Worm (Caenorhabditis elegans): ENCODE measurements around the gene srx-3.

ce11 chrV:9001175-9001574, 4.2 kb upstream of the srx-3 start, which contains the start of gene F59E11.2:
- TF ChIP-seq nhr-237 (tag; optimal IDR thresholded peaks at IDR 0.05) = no peak
- no peak for TF ChIP-seq elt-3 (tag; optimal IDR thresholded peaks at IDR 0.05)
- no peak for TF ChIP-seq ceh-16 (tag; optimal IDR thresholded peaks at IDR 0.05)
- TF ChIP-seq ztf-11 (tag; optimal IDR thresholded peaks at IDR 0.05) = no peak
- no peak for TF ChIP-seq ceh-82 (tag; optimal IDR thresholded peaks at IDR 0.05)
- no peak for TF ChIP-seq unc-62 (GFP tag; optimal IDR thresholded peaks at IDR 0.05)
- TF ChIP-seq egl-27 (tag; optimal IDR thresholded peaks at IDR 0.05) = no peak
- no peak for TF ChIP-seq alr-1 (tag; optimal IDR thresholded peaks at IDR 0.05)
- TF ChIP-seq nhr-6 (tag; optimal IDR thresholded peaks at IDR 0.05) = no peak
- no peak for TF ChIP-seq zag-1 (tag; optimal IDR thresholded peaks at IDR 0.05)
- TF ChIP-seq C34F6.9 (tag; optimal IDR thresholded peaks at IDR 0.05) = no peak
- TF ChIP-seq Y55F3AM.14 (GFP tag; optimal IDR thresholded peaks at IDR 0.05) = no peak
- TF ChIP-seq fos-1 (tag; optimal IDR thresholded peaks at IDR 0.05) = no peak

All from whole organism, L2 larva.